Worm (Caenorhabditis elegans): ENCODE data around the gene tac-1.
A peak's percentile ranks its signal among the peaks of the same experiment; 100 is the strongest.

Gene tac-1

DNA sequence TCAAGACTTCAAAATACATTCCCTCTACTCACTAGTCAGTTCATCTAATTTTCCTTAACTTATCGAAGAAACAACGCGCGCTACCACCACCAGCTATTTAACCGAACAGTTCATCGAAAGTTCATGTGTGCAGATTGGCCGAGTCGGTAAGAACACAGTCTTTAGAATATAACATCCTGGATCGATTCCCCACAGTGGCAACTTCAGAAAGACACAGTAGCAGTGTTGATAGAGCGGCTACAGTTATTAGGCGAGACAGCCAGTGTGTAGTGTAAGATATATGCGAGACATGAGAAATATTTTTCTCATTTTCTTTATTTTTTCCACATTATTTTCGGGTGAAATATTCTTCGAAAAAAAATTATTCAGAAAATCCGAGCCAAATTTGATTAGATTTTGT, 48.9 kb upstream of the tac-1 start (continued):
- 0 out of 2 replicates have a peak, but pooled peaks have one; percentile 49 for TF ChIP-seq dox-1 (GFP tag; IDR thresholded peaks at IDR 0.05)
- 0 out of 2 replicates have a peak, but pooled peaks have one; percentile 8 for TF ChIP-seq nhr-120 (GFP tag; IDR thresholded peaks at IDR 0.05)
- peak; percentile 60 for TF ChIP-seq D2030.7 (GFP tag; IDR thresholded peaks at IDR 0.05)
- TF ChIP-seq lin-54 (GFP tag; optimal IDR thresholded peaks at IDR 0.05), result peak; percentile 9

DNA sequence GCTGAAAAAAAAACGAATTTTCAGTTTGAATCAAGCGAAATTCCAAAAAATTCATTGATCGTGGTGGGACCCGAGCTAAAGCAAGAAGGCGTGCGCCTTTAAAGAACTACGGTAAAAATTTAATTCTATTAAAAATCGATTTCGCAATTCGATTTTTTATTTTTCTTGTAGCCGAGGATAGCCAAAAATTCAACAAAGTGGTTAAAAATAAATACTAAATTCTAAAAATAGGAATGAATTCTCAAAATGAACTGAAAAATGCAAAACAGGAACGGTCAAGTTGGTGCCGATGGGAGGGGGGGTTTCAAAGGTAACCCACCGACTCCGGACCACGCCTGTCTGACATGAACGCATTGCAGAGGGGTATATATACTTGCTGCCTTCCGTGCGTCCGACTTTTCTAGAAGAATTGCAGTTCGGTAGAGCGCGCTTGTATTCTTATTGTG, 47.4 kb upstream of the tac-1 start:
- TF ChIP-seq ekl-4 (GFP tag; IDR thresholded peaks at IDR 0.05) (0 out of 2 replicates have a peak, but pooled peaks have one; percentile 53), F10E7.11 (tag; optimal IDR thresholded peaks at IDR 0.05) (no peak), zfh-2 (GFP tag; conservative IDR thresholded peaks at IDR 0.05) (0 out of 2 replicates have a peak, but pooled peaks have one; percentile 31), Y53F4B.3 (GFP tag; IDR thresholded peaks at IDR 0.05) (no peak), K11D2.4 (GFP tag; IDR thresholded peaks at IDR 0.05) (peak; percentile 37; the same call in 1 of the 2 replicates), tbx-9 (tag; optimal IDR thresholded peaks at IDR 0.05; ENCODE audit: borderline replicate concordance) (no peak), ztf-25 (GFP tag; IDR thresholded peaks at IDR 0.05) (no peak), mcd-1 (GFP tag; IDR thresholded peaks at IDR 0.05) (peak; percentile 85), lin-40 (tag; optimal IDR thresholded peaks at IDR 0.05) (peak; percentile 69), aptf-3 (GFP tag; IDR thresholded peaks at IDR 0.05) (no peak), cebp-2 (GFP tag; IDR thresholded peaks at IDR 0.05) (no peak), snpc-1.1 (tag; optimal IDR thresholded peaks at IDR 0.05; ENCODE audit: insufficient read depth) (no peak), ztf-26 (tag; optimal IDR thresholded peaks at IDR 0.05) (peak; percentile 36), lsl-1 (GFP tag; optimal IDR thresholded peaks at IDR 0.05) (peak; percentile 87), dox-1 (GFP tag; IDR thresholded peaks at IDR 0.05) (peak; percentile 53; the same call in 1 of the 2 replicates), let-607 (tag; optimal IDR thresholded peaks at IDR 0.05) (peak in 1 of 2 experiments; percentile 55), lin-35 (GFP tag; optimal IDR thresholded peaks at IDR 0.05) (peak in 1 of 3 experiments; percentile 61), madf-8 (GFP tag; conservative IDR thresholded peaks at IDR 0.05) (peak; percentile 72), F22D6.2 (tag; optimal IDR thresholded peaks at IDR 0.05) (no peak), tbp1 (GFP tag; optimal IDR thresholded peaks at IDR 0.05) (peak; percentile 78), hmg-1.2 (GFP tag; IDR thresholded peaks at IDR 0.05) (peak; percentile 43; the same call in 1 of the 2 replicates), ZK185.1 (tag; optimal IDR thresholded peaks at IDR 0.05; ENCODE audit: poor library complexity, severe bottlenecking) (peak; percentile 86), Y95B8A.8 (GFP tag; IDR thresholded peaks at IDR 0.05) (no peak), nhr-120 (GFP tag; IDR thresholded peaks at IDR 0.05) (no peak), madf-3 (GFP tag; IDR thresholded peaks at IDR 0.05) (0 out of 2 replicates have a peak, but pooled peaks have one; percentile 20), madf-6 (GFP tag; IDR thresholded peaks at IDR 0.05) (peak; percentile 83), attf-6 (GFP tag; IDR thresholded peaks at IDR 0.05) (no peak), ztf-18 (tag; optimal IDR thresholded peaks at IDR 0.05) (no peak), lag-1 (GFP tag; IDR thresholded peaks at IDR 0.05) (no peak), ama-1 (optimal IDR thresholded peaks at IDR 0.05) (no peak), ama-1 (GFP tag; optimal IDR thresholded peaks at IDR 0.05) (no peak), fkh-3 (tag; optimal IDR thresholded peaks at IDR 0.05) (no peak), ccch-3 (GFP tag; optimal IDR thresholded peaks at IDR 0.05) (no peak), nfyb-1 (GFP tag; IDR thresholded peaks at IDR 0.05) (peak; percentile 73), F33H1.4 (GFP tag; IDR thresholded peaks at IDR 0.05) (peak; percentile 88), ceh-91 (GFP tag; IDR thresholded peaks at IDR 0.05) (no peak), ets-4 (GFP tag; optimal IDR thresholded peaks at IDR 0.05) (no peak), C17E4.6 (GFP tag; IDR thresholded peaks at IDR 0.05) (no peak), K12H6.12 (tag; optimal IDR thresholded peaks at IDR 0.05) (peak; percentile 30), xnd-1 (tag; optimal IDR thresholded peaks at IDR 0.05) (peak; percentile 91), let-526 (GFP tag; IDR thresholded peaks at IDR 0.05) (no peak), ceh-58 (GFP tag; IDR thresholded peaks at IDR 0.05) (no peak), sdz-38 (tag; optimal IDR thresholded peaks at IDR 0.05) (no peak), ceh-27 (GFP tag; optimal IDR thresholded peaks at IDR 0.05) (peak; percentile 29)
